Worm (Caenorhabditis elegans) whole organism, young adult: ENCODE data around the gene bbln-1.
A peak's percentile ranks its signal among the peaks of the same experiment; 100 is the strongest.

Source experiments
- B0035.1 ChIP-seq: sonication (generic microtip); optimal IDR thresholded peaks from 2 replicates; lab custom pipeline; 2016; ENCODE audit warnings: missing genetic modification characterization, mild to moderate bottlenecking, missing compliant biosample characterization, missing genotype, missing genetic modification reagents
- F37B4.10 ChIP-seq: fragments of 200-800 bp; sonication (Bioruptor generic); IDR thresholded peaks from 2 replicates; pipeline ENCODE4 v1.3.6; 2022; ENCODE audit warnings: missing genetic modification characterization, missing compliant biosample characterization
- F39B2.1 ChIP-seq: fragments of 200-800 bp; sonication (Bioruptor generic); IDR thresholded peaks from 2 replicates; pipeline ENCODE4 v1.3.6; 2022; ENCODE audit warnings: missing genetic modification reagents, missing genetic modification characterization, missing compliant biosample characterization
- K11D2.4 ChIP-seq: fragments of 200-800 bp; sonication (Bioruptor generic); IDR thresholded peaks from 2 replicates; pipeline ENCODE4 v1.3.6; 2022; ENCODE audit warnings: missing genetic modification reagents, missing genetic modification characterization, missing compliant biosample characterization
- K12H6.12 ChIP-seq: fragments of 200-800 bp; sonication (Bioruptor generic); optimal IDR thresholded peaks from 2 replicates; lab custom pipeline; 2018; ENCODE audit warnings: mild to moderate bottlenecking, missing genetic modification characterization, missing compliant biosample characterization
- Y53G8AR.9 ChIP-seq: fragments of 200-800 bp; sonication (Bioruptor generic); conservative IDR thresholded peaks from 2 replicates; pipeline ENCODE4 v1.3.6; 2022; ENCODE audit warnings: missing genetic modification reagents, missing genetic modification characterization, missing compliant biosample characterization
- Y56A3A.18 ChIP-seq: fragments of 200-800 bp; sonication (Bioruptor generic); IDR thresholded peaks from 2 replicates; pipeline ENCODE4 v1.3.6; 2022; ENCODE audit warnings: missing genetic modification reagents, missing genetic modification characterization, missing compliant biosample characterization
- ZK185.1 ChIP-seq: sonication (generic microtip); optimal IDR thresholded peaks from 2 replicates; lab custom pipeline; 2016; ENCODE audit warnings: mild to moderate bottlenecking, missing genetic modification characterization, missing compliant biosample characterization; ENCODE audit not compliant: poor library complexity, severe bottlenecking
- ama-1 ChIP-seq, 3 experiments: fragments of 150-350 bp in 1 of 3; sonication (generic microtip) in 2 of 3; optimal IDR thresholded peaks; 2 replicates each; lab custom pipeline; 2014 to 2018; ENCODE audit warnings: missing biosample characterization in 2 of 3, missing genetic modification characterization in 2 of 3, missing genetic modification reagents in 2 of 3
- attf-3 ChIP-seq: fragments of 200-800 bp; sonication (Bioruptor generic); conservative IDR thresholded peaks from 2 replicates; pipeline ENCODE4 v1.3.6; 2022; ENCODE audit warnings: missing genetic modification reagents, missing genetic modification characterization, missing compliant biosample characterization
- bed-1 ChIP-seq: fragments of 200-800 bp; sonication (Bioruptor generic); IDR thresholded peaks from 2 replicates; pipeline ENCODE4 v1.3.6; 2022; ENCODE audit warnings: missing genetic modification reagents, missing genetic modification characterization, missing compliant biosample characterization
- cebp-1 ChIP-seq, 2 experiments: fragments of 200-800 bp in 1 of 2; sonication (Bioruptor generic) in 1 of 2; sonication (generic microtip) in 1 of 2; IDR thresholded peaks in 1 of 2; optimal IDR thresholded peaks in 1 of 2; 2 replicates each; pipeline versions ENCODE4 v1.3.6 to Lab custom; 2017 to 2022; ENCODE audit warnings: missing compliant biosample characterization in 2 of 2, missing genetic modification characterization in 2 of 2, mild to moderate bottlenecking in 1 of 2, missing genetic modification reagents in 1 of 2, moderate library complexity in 1 of 2
- ceh-100 ChIP-seq: fragments of 200-800 bp; sonication (Bioruptor generic); IDR thresholded peaks from 2 replicates; pipeline ENCODE4 v1.3.6; 2022; ENCODE audit warnings: missing genetic modification reagents, missing genetic modification characterization, missing compliant biosample characterization
- ceh-27 ChIP-seq: fragments of 200-800 bp; sonication (Bioruptor generic); optimal IDR thresholded peaks from 2 replicates; lab custom pipeline; 2018; ENCODE audit warnings: mild to moderate bottlenecking, missing genetic modification characterization, moderate library complexity, missing compliant biosample characterization
- dox-1 ChIP-seq: fragments of 200-800 bp; sonication (Bioruptor generic); IDR thresholded peaks from 2 replicates; pipeline ENCODE4 v1.3.6; 2022; ENCODE audit warnings: missing genetic modification reagents, missing genetic modification characterization, missing compliant biosample characterization
- dpff-1 ChIP-seq: sonication (generic microtip); optimal IDR thresholded peaks from 2 replicates; lab custom pipeline; 2017; ENCODE audit warnings: mild to moderate bottlenecking, missing genetic modification characterization, missing compliant biosample characterization
- dpl-1 ChIP-seq: fragments of 150-350 bp; optimal IDR thresholded peaks from 2 replicates; lab custom pipeline; 2014; ENCODE audit warnings: missing biosample characterization, missing genetic modification reagents, missing genetic modification characterization
- egl-18 ChIP-seq: fragments of 200-800 bp; sonication (Bioruptor generic); IDR thresholded peaks from 2 replicates; pipeline ENCODE4 v1.3.6; 2022; ENCODE audit warnings: missing genetic modification reagents, missing genetic modification characterization, missing compliant biosample characterization
- ekl-4 ChIP-seq: fragments of 200-800 bp; sonication (Bioruptor generic); IDR thresholded peaks from 2 replicates; pipeline ENCODE4 v1.3.6; 2022; ENCODE audit warnings: missing genetic modification reagents, missing genetic modification characterization, missing compliant biosample characterization
- hlh-12 ChIP-seq: sonication (generic microtip); optimal IDR thresholded peaks from 2 replicates; lab custom pipeline; 2016; ENCODE audit warnings: missing genetic modification characterization, missing compliant biosample characterization
- hlh-26 ChIP-seq: fragments of 200-800 bp; sonication (Bioruptor generic); conservative IDR thresholded peaks from 2 replicates; pipeline ENCODE4 v1.3.6; 2022; ENCODE audit warnings: missing genetic modification reagents, missing genetic modification characterization, missing compliant biosample characterization
- hmg-1.2 ChIP-seq: fragments of 200-800 bp; sonication (Bioruptor generic); IDR thresholded peaks from 2 replicates; pipeline ENCODE4 v1.3.6; 2022; ENCODE audit warnings: missing genetic modification reagents, missing genetic modification characterization, missing compliant biosample characterization
- lag-1 ChIP-seq: fragments of 200-800 bp; sonication (Bioruptor generic); IDR thresholded peaks from 2 replicates; pipeline ENCODE4 v1.3.6; 2022; ENCODE audit warnings: missing genetic modification reagents, missing genetic modification characterization, missing compliant biosample characterization
- let-526 ChIP-seq: fragments of 200-800 bp; sonication (Bioruptor generic); IDR thresholded peaks from 2 replicates; pipeline ENCODE4 v1.3.6; 2022; ENCODE audit warnings: missing genetic modification reagents, missing genetic modification characterization, missing compliant biosample characterization
- lin-26 ChIP-seq: fragments of 200-800 bp; sonication (Bioruptor generic); IDR thresholded peaks from 2 replicates; pipeline ENCODE4 v1.3.6; 2022; ENCODE audit warnings: missing genetic modification reagents, missing genetic modification characterization, missing compliant biosample characterization
- madf-3 ChIP-seq: fragments of 200-800 bp; sonication (Bioruptor generic); IDR thresholded peaks from 2 replicates; pipeline ENCODE4 v1.3.6; 2022; ENCODE audit warnings: missing genetic modification reagents, missing genetic modification characterization, missing compliant biosample characterization
- mcd-1 ChIP-seq: fragments of 200-800 bp; sonication (Bioruptor generic); IDR thresholded peaks from 2 replicates; pipeline ENCODE4 v1.3.6; 2022; ENCODE audit warnings: missing genetic modification reagents, missing genetic modification characterization, missing compliant biosample characterization
- nfya-1 ChIP-seq: sonication (generic microtip); optimal IDR thresholded peaks from 2 replicates; lab custom pipeline; 2017; ENCODE audit warnings: antibody characterized with exemption, missing compliant biosample characterization, missing genetic modification characterization, borderline replicate concordance; ENCODE audit not compliant: insufficient read depth
- nfya-2 ChIP-seq: fragments of 200-800 bp; sonication (Bioruptor generic); IDR thresholded peaks from 2 replicates; pipeline ENCODE4 v1.3.6; 2022; ENCODE audit warnings: missing genetic modification reagents, missing genetic modification characterization, missing compliant biosample characterization
- nfyb-1 ChIP-seq: fragments of 200-800 bp; sonication (Bioruptor generic); IDR thresholded peaks from 2 replicates; pipeline ENCODE4 v1.3.6; 2022; ENCODE audit warnings: missing genetic modification reagents, missing genetic modification characterization, missing compliant biosample characterization
- nhr-120 ChIP-seq: fragments of 200-800 bp; sonication (Bioruptor generic); IDR thresholded peaks from 2 replicates; pipeline ENCODE4 v1.3.6; 2022; ENCODE audit warnings: missing genetic modification characterization, missing compliant biosample characterization
- nhr-80 ChIP-seq: sonication (generic microtip); optimal IDR thresholded peaks from 2 replicates; lab custom pipeline; 2016; ENCODE audit warnings: missing genetic modification characterization, missing compliant biosample characterization
- repo-1 ChIP-seq: sonication (generic microtip); optimal IDR thresholded peaks from 2 replicates; lab custom pipeline; 2017; ENCODE audit warnings: mild to moderate bottlenecking, missing genetic modification characterization, missing compliant biosample characterization
- sdz-38 ChIP-seq: sonication (generic microtip); optimal IDR thresholded peaks from 2 replicates; lab custom pipeline; 2016; ENCODE audit warnings: missing genotype, missing genetic modification characterization, missing compliant biosample characterization
- somi-1 ChIP-seq: fragments of 200-800 bp; sonication (Bioruptor generic); optimal IDR thresholded peaks from 2 replicates; lab custom pipeline; 2018; ENCODE audit warnings: mild to moderate bottlenecking, missing genetic modification characterization, missing compliant biosample characterization
- tlf-1 ChIP-seq: fragments of 200-800 bp; sonication (Bioruptor generic); optimal IDR thresholded peaks from 2 replicates; lab custom pipeline; 2018; ENCODE audit warnings: mild to moderate bottlenecking, missing genetic modification characterization, missing compliant biosample characterization
- ztf-18 ChIP-seq: sonication (generic microtip); optimal IDR thresholded peaks from 2 replicates; lab custom pipeline; 2016; ENCODE audit warnings: missing genotype, mild to moderate bottlenecking, missing genetic modification characterization, missing compliant biosample characterization
- ztf-26 ChIP-seq: sonication (generic microtip); optimal IDR thresholded peaks from 2 replicates; lab custom pipeline; 2017; ENCODE audit warnings: missing genetic modification characterization, missing compliant biosample characterization
- ztf-6 ChIP-seq: fragments of 200-800 bp; sonication (Bioruptor generic); IDR thresholded peaks from 2 replicates; pipeline ENCODE4 v1.3.6; 2022; ENCODE audit warnings: missing genetic modification reagents, missing genetic modification characterization, missing compliant biosample characterization

The bbln-1 gene

ce11 chrX:3114306-3115133 is 37.7 kb downstream of the bbln-1 start, which contains the start of gene gpd-2:
Gene gpd-2, minus strand, starts transcription at chrX:3114689.
- TF ChIP-seq ceh-100 (GFP tag; lab: Robert Waterston, UW) (no peak), ZK185.1 (tag; lab: Kevin White, UChicago) (peak; percentile 80), dox-1 (GFP tag; lab: Robert Waterston, UW) (0 out of 2 replicates have a peak, but pooled peaks have one; percentile 22), bed-1 (GFP tag; lab: Robert Waterston, UW) (no peak), ekl-4 (peak; percentile 23; the same call in 1 of the 2 replicates), lag-1 (no peak), hlh-26 (no peak), nfyb-1 (GFP tag; lab: Robert Waterston, UW) (peak; percentile 66), attf-3 (no peak), madf-3 (GFP tag; lab: Robert Waterston, UW) (peak; percentile 43; the same call in 1 of the 2 replicates), nhr-120 (GFP tag; lab: Robert Waterston, UW) (no peak), let-526 (GFP tag; lab: Robert Waterston, UW) (0 out of 2 replicates have a peak, but pooled peaks have one; percentile 31), dpff-1 (tag; lab: Kevin White, UChicago) (no peak)

ce11 chrX:3113693-3114092 is 38.6 kb downstream of the bbln-1 start:
- TF ChIP-seq egl-18 (0 out of 2 replicates have a peak, but pooled peaks have one; percentile 9), Y53G8AR.9 (GFP tag; lab: Robert Waterston, UW) (peak; percentile 45), madf-3 (GFP tag; lab: Robert Waterston, UW) (0 out of 2 replicates have a peak, but pooled peaks have one; percentile 58)

- TF ChIP-seq lin-26 (GFP tag; lab: Robert Waterston, UW) (peak; percentile 61; the same call in 1 of the 2 replicates), F39B2.1 (GFP tag; lab: Robert Waterston, UW) (no peak), K12H6.12 (tag; lab: Kevin White, UChicago) (no peak), dpl-1 (GFP tag; lab: Kevin White, UChicago) (no peak), let-526 (GFP tag; lab: Robert Waterston, UW) (no peak), hmg-1.2 (GFP tag; lab: Robert Waterston, UW) (no peak; the same call in 1 of the 2 replicates), somi-1 (GFP tag; lab: Kevin White, UChicago) (no peak), sdz-38 (tag; lab: Kevin White, UChicago) (no peak), ztf-18 (tag; lab: Kevin White, UChicago) (no peak), hlh-12 (tag; lab: Kevin White, UChicago) (no peak), B0035.1 (tag; lab: Kevin White, UChicago) (peak; percentile 51), mcd-1 (0 out of 2 replicates have a peak, but pooled peaks have one; percentile 9), ztf-6 (GFP tag; lab: Robert Waterston, UW) (0 out of 2 replicates have a peak, but pooled peaks have one; percentile 16), egl-18 (no peak), nfya-2 (no peak), dox-1 (GFP tag; lab: Robert Waterston, UW) (0 out of 2 replicates have a peak, but pooled peaks have one; percentile 11), cebp-1 (GFP tag; IDR thresholded peaks at IDR 0.05; lab: Robert Waterston, UW) (peak; percentile 40; the same call in 1 of the 2 replicates), cebp-1 (tag; optimal IDR thresholded peaks at IDR 0.05; lab: Kevin White, UChicago) (peak; percentile 45), tlf-1 (peak; percentile 3), ama-1 (optimal IDR thresholded peaks at IDR 0.05; lab: Kevin White, UChicago) (peak; percentile 71), ama-1 (GFP tag; optimal IDR thresholded peaks at IDR 0.05; lab: Kevin White, UChicago) (no peak), ekl-4 (0 out of 2 replicates have a peak, but pooled peaks have one; percentile 16), Y53G8AR.9 (GFP tag; lab: Robert Waterston, UW) (peak; percentile 60), ceh-100 (GFP tag; lab: Robert Waterston, UW) (no peak), lag-1 (0 out of 2 replicates have a peak, but pooled peaks have one; percentile 6), F37B4.10 (0 out of 2 replicates have a peak, but pooled peaks have one; percentile 20), nfyb-1 (GFP tag; lab: Robert Waterston, UW) (peak; percentile 31; the same call in 1 of the 2 replicates), ceh-27 (no peak), ztf-26 (peak; percentile 14), madf-3 (GFP tag; lab: Robert Waterston, UW) (0 out of 2 replicates have a peak, but pooled peaks have one; percentile 13), ZK185.1 (tag; lab: Kevin White, UChicago) (peak; percentile 15), Y56A3A.18 (GFP tag; lab: Robert Waterston, UW) (peak; percentile 59; the same call in 1 of the 2 replicates), nhr-80 (tag; lab: Kevin White, UChicago) (no peak), K11D2.4 (GFP tag; lab: Robert Waterston, UW) (0 out of 2 replicates have a peak, but pooled peaks have one; percentile 49), nfya-1 (tag; lab: Kevin White, UChicago) (no peak), repo-1 (tag; lab: Kevin White, UChicago) (peak; percentile 57)
These were observed 39.3 kb downstream of the bbln-1 start, which contains the start of gene gpd-3 for ce11 chrX:3112946-3113427. Gene gpd-3, minus strand, starts transcription at chrX:3113341.
